Worm (Caenorhabditis elegans) whole organism, late embryonic: ENCODE data around the gene mod-1.

Experiments
- F13H6.1 ChIP-seq: sonication (generic microtip); optimal IDR thresholded peaks from 2 replicates; lab custom pipeline; 2016; ENCODE audit warnings: missing genetic modification characterization, missing compliant biosample characterization
- rnt-1 ChIP-seq: sonication (generic microtip); optimal IDR thresholded peaks from 2 replicates; lab custom pipeline; 2016; ENCODE audit warnings: missing genetic modification characterization, missing compliant biosample characterization

- TF ChIP-seq F13H6.1 (tag; lab: Kevin White, UChicago): peak; percentile 26
- peak; percentile 80 for TF ChIP-seq rnt-1 (tag; lab: Kevin White, UChicago)
Observed at ce11 chrV:8936184-8936589, 22.3 kb upstream of the mod-1 start, which contains the start of gene unc-23.
